Worm (Caenorhabditis elegans) whole organism, L3 larva: ENCODE data around the gene ten-1.

Experiments used
- ZK546.5 ChIP-seq: sonication (generic microtip); optimal IDR thresholded peaks from 2 replicates; lab custom pipeline; 2017; ENCODE audit warnings: missing biosample characterization, missing genetic modification characterization
- ama-1 ChIP-seq: fragments of 150-350 bp; optimal IDR thresholded peaks from 2 replicates; lab custom pipeline; 2018
- ceh-82 ChIP-seq: fragments of 150-350 bp; optimal IDR thresholded peaks from 2 replicates; lab custom pipeline; 2014; ENCODE audit warnings: missing biosample characterization, missing genetic modification characterization
- fkh-10 ChIP-seq: sonication (generic microtip); optimal IDR thresholded peaks from 2 replicates; lab custom pipeline; 2017; ENCODE audit warnings: missing biosample characterization, missing genetic modification reagents, missing genetic modification characterization
- nhr-67 ChIP-seq: fragments of 150-350 bp; optimal IDR thresholded peaks from 2 replicates; lab custom pipeline; 2014; ENCODE audit warnings: missing biosample characterization, missing genetic modification characterization
- skn-1 ChIP-seq: fragments of 150-350 bp; optimal IDR thresholded peaks from 2 replicates; lab custom pipeline; 2014; ENCODE audit warnings: missing biosample characterization, missing genetic modification characterization
- tbx-2 ChIP-seq: sonication (generic microtip); optimal IDR thresholded peaks from 2 replicates; lab custom pipeline; 2016; ENCODE audit warnings: mild to moderate bottlenecking, missing genetic modification characterization, missing compliant biosample characterization

ce11 chrIII:6818037-6818436 lies 2.7 kb upstream of the ten-1 start:
- no peak for TF ChIP-seq ceh-82 (tag; lab: Kevin White, UChicago)
- TF ChIP-seq nhr-67 (tag; lab: Kevin White, UChicago) = no peak
- TF ChIP-seq fkh-10 = no peak
- TF ChIP-seq tbx-2 = no peak
- TF ChIP-seq ama-1 (lab: Kevin White, UChicago) = no peak
- no peak for TF ChIP-seq skn-1 (tag; lab: Kevin White, UChicago)
- no peak for TF ChIP-seq ZK546.5 (tag; lab: Kevin White, UChicago)
